Fruit fly (Drosophila melanogaster): ENCODE results near the gene CG32277.

Gene CG32277

dm6 chr3L:3192333-3192894 is 12.8 kb downstream of the CG32277 start, which contains the start of gene CG14965:
TSS of gene CG14965 (minus strand) at chr3L:3192491.
- TF ChIP-seq ovo (GFP tag; optimal IDR thresholded peaks at IDR 0.05) (no peak), Crg-1 (GFP tag; optimal IDR thresholded peaks at IDR 0.05) (no peak), Mnt (GFP tag; optimal IDR thresholded peaks at IDR 0.05) (no peak), bab1 (GFP tag; optimal IDR thresholded peaks at IDR 0.05) (no peak), tj (GFP tag; optimal IDR thresholded peaks at IDR 0.05) (no peak), CG33017 (tag; optimal IDR thresholded peaks at IDR 0.05) (no peak)

dm6 chr3L:3189647-3190046 is 15.6 kb downstream of the CG32277 start, which contains the start of the genes CG42525 and CG14958:
TSS of gene CG42525 (minus strand) at chr3L:3189747.
TSS of gene CG14958 (plus strand) at chr3L:3189978.
- no peak for TF ChIP-seq ovo (GFP tag; optimal IDR thresholded peaks at IDR 0.05)

dm6 chr3L:3187263-3187662 is 18.0 kb downstream of the CG32277 start, which contains the start of gene CG14957:
TSS of gene CG14957 (plus strand) at chr3L:3187563.
- TF ChIP-seq CG33017 (tag; optimal IDR thresholded peaks at IDR 0.05) (no peak), CG7101 (tag; optimal IDR thresholded peaks at IDR 0.05) (no peak), CG11617 (GFP tag; optimal IDR thresholded peaks at IDR 0.05) (no peak), Crg-1 (GFP tag; optimal IDR thresholded peaks at IDR 0.05) (no peak), CG12768 (GFP tag; optimal IDR thresholded peaks at IDR 0.05) (peak; percentile 11), Clk (GFP tag; optimal IDR thresholded peaks at IDR 0.05) (no peak), CG7045 (GFP tag; optimal IDR thresholded peaks at IDR 0.05) (peak; percentile 55), kay (GFP tag; ENCODE audit: borderline replicate concordance) (no peak), cic (GFP tag; optimal IDR thresholded peaks at IDR 0.05) (no peak), tj (GFP tag; optimal IDR thresholded peaks at IDR 0.05) (no peak), pad (GFP tag; optimal IDR thresholded peaks at IDR 0.05) (no peak), CG5204 (GFP tag; optimal IDR thresholded peaks at IDR 0.05) (no peak), cnc (optimal IDR thresholded peaks at IDR 0.05) (no peak)

- TF ChIP-seq toe (GFP tag; optimal IDR thresholded peaks at IDR 0.05) (no peak), pad (GFP tag; optimal IDR thresholded peaks at IDR 0.05) (no peak), CG7101 (tag; optimal IDR thresholded peaks at IDR 0.05) (no peak), Mnt (GFP tag; optimal IDR thresholded peaks at IDR 0.05) (no peak), CG7045 (GFP tag; optimal IDR thresholded peaks at IDR 0.05) (no peak), kay (GFP tag; ENCODE audit: borderline replicate concordance) (no peak), CG12768 (GFP tag; optimal IDR thresholded peaks at IDR 0.05) (no peak), tj (GFP tag; optimal IDR thresholded peaks at IDR 0.05) (no peak), CG5204 (GFP tag; optimal IDR thresholded peaks at IDR 0.05) (no peak), Crg-1 (GFP tag; optimal IDR thresholded peaks at IDR 0.05) (no peak), ovo (GFP tag; optimal IDR thresholded peaks at IDR 0.05) (no peak), cic (GFP tag; optimal IDR thresholded peaks at IDR 0.05) (no peak), CG1620 (GFP tag; optimal IDR thresholded peaks at IDR 0.05) (no peak), bab1 (GFP tag; optimal IDR thresholded peaks at IDR 0.05) (no peak), CG11617 (GFP tag; optimal IDR thresholded peaks at IDR 0.05) (no peak), CG33017 (tag; optimal IDR thresholded peaks at IDR 0.05) (no peak), Hr96 (GFP tag; optimal IDR thresholded peaks at IDR 0.05) (no peak), CG14711 (tag; optimal IDR thresholded peaks at IDR 0.05) (no peak)
Observed at dm6 chr3L:3186364-3186763, 18.9 kb downstream of the CG32277 start, which contains the start of gene CG32284. TSS of gene CG32284 (plus strand) at chr3L:3186664.

DNA sequence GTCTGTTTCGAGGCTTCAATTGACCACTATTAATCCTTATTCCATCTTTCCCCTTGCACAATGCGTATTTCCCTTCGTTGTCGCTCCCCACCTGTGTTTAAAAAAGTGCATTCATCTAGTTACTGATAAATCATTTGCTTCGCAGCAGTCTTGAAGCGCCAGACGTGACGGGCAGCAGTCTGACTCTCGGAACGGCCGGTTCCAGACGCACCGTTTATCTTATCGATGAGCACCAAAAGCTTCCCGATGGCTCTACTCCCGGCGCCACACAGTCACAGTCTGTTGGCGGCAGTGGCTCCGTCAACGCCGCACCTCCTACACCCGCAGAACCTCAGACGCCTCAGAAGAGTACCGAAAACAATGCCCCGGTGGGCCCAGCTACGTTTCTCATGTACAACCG is 21.1 kb downstream of the CG32277 start, which contains the start of gene CG42494:
Gene CG42494, plus strand, starts transcription at position 301 of the 400 bp plus-strand sequence.
- no peak for TF ChIP-seq Mnt (GFP tag; optimal IDR thresholded peaks at IDR 0.05)
- no peak for TF ChIP-seq pad (GFP tag; optimal IDR thresholded peaks at IDR 0.05)
- TF ChIP-seq cic (GFP tag; optimal IDR thresholded peaks at IDR 0.05) = no peak
- no peak for TF ChIP-seq CG1620 (GFP tag; optimal IDR thresholded peaks at IDR 0.05)
- no peak for TF ChIP-seq kay (GFP tag; ENCODE audit: borderline replicate concordance)
- TF ChIP-seq CG12768 (GFP tag; optimal IDR thresholded peaks at IDR 0.05) = no peak
- no peak for TF ChIP-seq CG5204 (GFP tag; optimal IDR thresholded peaks at IDR 0.05)
- no peak for TF ChIP-seq bab1 (GFP tag; optimal IDR thresholded peaks at IDR 0.05)
- no peak for TF ChIP-seq Crg-1 (GFP tag; optimal IDR thresholded peaks at IDR 0.05)
- no peak for TF ChIP-seq CG14711 (tag; optimal IDR thresholded peaks at IDR 0.05)

DNA sequence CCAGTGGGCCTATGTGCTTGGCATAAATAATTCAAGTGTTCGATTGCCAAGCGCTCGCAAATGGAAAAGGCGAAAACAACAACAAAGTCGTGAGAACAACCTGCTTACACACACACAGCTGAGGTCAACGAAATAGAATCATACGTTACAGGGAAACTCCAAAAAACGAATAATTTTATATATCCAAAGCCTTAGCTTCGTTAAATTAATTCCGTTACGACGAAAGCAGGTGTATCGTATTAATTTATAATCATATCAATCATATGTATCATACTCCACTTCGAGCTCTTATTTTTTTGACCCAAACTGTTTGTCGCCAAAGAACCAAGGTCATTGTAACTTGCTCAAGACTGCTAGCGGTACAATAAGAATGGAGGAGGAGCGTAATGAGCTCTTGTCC is 25.8 kb downstream of the CG32277 start:
- TF ChIP-seq CG7101 (tag; optimal IDR thresholded peaks at IDR 0.05) (peak; percentile 68), cnc (optimal IDR thresholded peaks at IDR 0.05) (no peak), toe (GFP tag; optimal IDR thresholded peaks at IDR 0.05) (peak; percentile 3), CG12768 (GFP tag; optimal IDR thresholded peaks at IDR 0.05) (peak; percentile 18), CG14711 (tag; optimal IDR thresholded peaks at IDR 0.05) (peak; percentile 70), Crg-1 (GFP tag; optimal IDR thresholded peaks at IDR 0.05) (peak; percentile 11), pad (GFP tag; optimal IDR thresholded peaks at IDR 0.05) (peak; percentile 36), kay (GFP tag; ENCODE audit: borderline replicate concordance) (no peak), Hr96 (GFP tag; optimal IDR thresholded peaks at IDR 0.05) (peak; percentile 36), Clk (GFP tag; optimal IDR thresholded peaks at IDR 0.05) (no peak), bab1 (GFP tag; optimal IDR thresholded peaks at IDR 0.05) (peak; percentile 93), Mnt (GFP tag; optimal IDR thresholded peaks at IDR 0.05) (no peak), CG7045 (GFP tag; optimal IDR thresholded peaks at IDR 0.05) (peak; percentile 78), cic (GFP tag; optimal IDR thresholded peaks at IDR 0.05) (no peak), CG11617 (GFP tag; optimal IDR thresholded peaks at IDR 0.05) (peak; percentile 27), CG33017 (tag; optimal IDR thresholded peaks at IDR 0.05) (peak; percentile 73), ovo (GFP tag; optimal IDR thresholded peaks at IDR 0.05) (no peak), CG1620 (GFP tag; optimal IDR thresholded peaks at IDR 0.05) (peak; percentile 47), CG5204 (GFP tag; optimal IDR thresholded peaks at IDR 0.05) (no peak), tj (GFP tag; optimal IDR thresholded peaks at IDR 0.05) (peak; percentile 69)

All from whole organism, adult.